Fruit fly (Drosophila melanogaster): Measurements from ENCODE around the gene nmdyn-D7.

Gene nmdyn-D7

dm6 chr3R:9710886-9711285, 31.1 kb downstream of the nmdyn-D7 start, which contains the start of the genes trbd and dmt:
trbd (minus strand) TSS chr3R:9711037.
dmt (plus strand) TSS chr3R:9711142.
- TF ChIP-seq CG17801 (GFP tag; optimal IDR thresholded peaks at IDR 0.05; ENCODE audit: partially characterized antibody): no peak

dm6 chr3R:9725121-9725956, 45.6 kb downstream of the nmdyn-D7 start, which contains the start of gene hyd:
hyd (minus strand) TSS chr3R:9725615.
- TF ChIP-seq CG17801 (GFP tag; optimal IDR thresholded peaks at IDR 0.05; ENCODE audit: partially characterized antibody): no peak

dm6 chr3R:9730784-9731183, 51.0 kb downstream of the nmdyn-D7 start, which contains the start of gene FoxP:
FoxP (minus strand) TSS chr3R:9730872.
- no peak for TF ChIP-seq CG17801 (GFP tag; optimal IDR thresholded peaks at IDR 0.05; ENCODE audit: partially characterized antibody)
